Worm (Caenorhabditis elegans) whole organism, midembryonic: ENCODE results near the gene maph-9.

ENCODE experiments used
- T22C8.4 ChIP-seq: fragments of 200-800 bp; sonication (Bioruptor generic); IDR thresholded peaks from 2 replicates; pipeline ENCODE4 v1.3.6; 2022; ENCODE audit warnings: missing genetic modification characterization, missing compliant biosample characterization
- cog-1 ChIP-seq: sonication (generic microtip); optimal IDR thresholded peaks from 2 replicates; lab custom pipeline; 2016; ENCODE audit warnings: missing genetic modification characterization, missing compliant biosample characterization
- flt-1 ChIP-seq: fragments of 200-800 bp; sonication (Bioruptor generic); IDR thresholded peaks from 2 replicates; pipeline ENCODE4 v1.3.6; 2022; ENCODE audit warnings: missing genetic modification characterization, missing compliant biosample characterization
- klf-2 ChIP-seq: fragments of 200-800 bp; sonication (Bioruptor generic); conservative IDR thresholded peaks from 2 replicates; pipeline ENCODE4 v1.3.6; 2022; ENCODE audit warnings: missing genetic modification reagents, missing genetic modification characterization, missing compliant biosample characterization
- med-1 ChIP-seq: sonication (generic microtip); optimal IDR thresholded peaks from 2 replicates; lab custom pipeline; 2017; ENCODE audit warnings: missing genetic modification characterization, mild to moderate bottlenecking, missing compliant biosample characterization, antibody characterized with exemption, missing genetic modification reagents; ENCODE audit not compliant: insufficient read depth
- ref-1 ChIP-seq: fragments of 200-800 bp; sonication (Bioruptor generic); conservative IDR thresholded peaks from 2 replicates; pipeline ENCODE4 v1.3.6; 2022; ENCODE audit warnings: missing genetic modification reagents, missing genetic modification characterization, missing compliant biosample characterization
- tab-1 ChIP-seq: fragments of 200-800 bp; sonication (Bioruptor generic); IDR thresholded peaks from 2 replicates; pipeline ENCODE4 v1.3.6; 2022; ENCODE audit warnings: missing genetic modification characterization, missing compliant biosample characterization
- ztf-23 ChIP-seq: fragments of 200-800 bp; sonication (Bioruptor generic); IDR thresholded peaks from 2 replicates; pipeline ENCODE4 v1.3.6; 2022; ENCODE audit warnings: missing genetic modification reagents, missing genetic modification characterization, missing compliant biosample characterization
- ztf-29 ChIP-seq: fragments of 200-800 bp; sonication (Bioruptor generic); IDR thresholded peaks from 2 replicates; pipeline ENCODE4 v1.3.6; 2022; ENCODE audit warnings: missing genetic modification reagents, missing genetic modification characterization, missing compliant biosample characterization

maph-9 gene

DNA sequence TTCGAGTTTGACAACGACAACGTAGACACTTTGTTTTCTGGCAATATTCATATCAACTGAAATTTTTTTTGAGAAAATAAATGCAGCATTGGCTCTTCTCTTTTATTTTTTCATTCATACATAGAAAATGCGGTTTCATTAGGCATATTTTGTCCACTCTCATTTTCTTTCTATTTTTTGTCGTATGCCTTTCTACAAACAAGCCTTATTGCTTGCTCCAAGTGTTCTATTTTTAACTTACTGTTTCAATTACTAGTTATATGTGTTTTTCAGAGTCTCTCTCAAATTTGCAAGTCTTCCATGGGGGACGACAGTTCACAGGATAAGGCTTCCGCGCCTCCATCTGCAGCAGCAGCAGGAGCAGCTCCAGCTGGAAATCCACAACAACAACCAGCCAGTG is 49.5 kb downstream of the maph-9 start, which contains the start of gene kcc-1:
TSS of gene kcc-1 (plus strand) at position 301 of the 400 bp plus-strand sequence.
- TF ChIP-seq tab-1 (GFP tag; lab: Robert Waterston, UW) (no peak), ztf-23 (no peak), ztf-29 (GFP tag; lab: Robert Waterston, UW) (no peak), flt-1 (GFP tag; lab: Robert Waterston, UW) (no peak), med-1 (GFP tag; lab: Kevin White, UChicago) (no peak), cog-1 (tag; lab: Kevin White, UChicago) (no peak), T22C8.4 (GFP tag; lab: Robert Waterston, UW) (no peak), ref-1 (GFP tag; lab: Robert Waterston, UW) (no peak)

DNA sequence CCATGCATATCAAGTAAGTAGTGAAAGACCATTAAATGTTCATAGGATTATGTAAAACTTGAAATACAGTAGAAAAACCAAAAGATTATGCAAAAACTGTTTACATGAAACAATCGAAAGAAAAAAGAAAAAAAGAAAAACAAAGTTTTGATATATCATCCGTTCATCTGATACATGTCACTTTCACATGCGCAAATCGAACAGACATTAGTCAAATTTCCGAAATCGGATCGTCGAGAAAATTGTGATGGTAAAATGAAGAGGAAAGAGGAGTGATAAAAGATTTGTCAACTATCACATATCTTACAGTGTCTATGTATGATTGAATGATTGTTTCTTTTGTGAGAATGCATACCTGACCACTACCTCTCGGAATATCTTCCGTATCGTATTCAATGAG is 52.5 kb downstream of the maph-9 start:
- TF ChIP-seq ref-1 (GFP tag; lab: Robert Waterston, UW) (no peak), cog-1 (tag; lab: Kevin White, UChicago) (no peak), flt-1 (GFP tag; lab: Robert Waterston, UW) (no peak), med-1 (GFP tag; lab: Kevin White, UChicago) (no peak), ztf-29 (GFP tag; lab: Robert Waterston, UW) (no peak), klf-2 (GFP tag; lab: Robert Waterston, UW) (no peak), ztf-23 (no peak), tab-1 (GFP tag; lab: Robert Waterston, UW) (no peak), T22C8.4 (GFP tag; lab: Robert Waterston, UW) (no peak)
